Fruit fly (Drosophila melanogaster) whole organism, prepupa: Measurements from ENCODE around the gene Cog3.

Experiments
- CG10669 ChIP-seq: fragments of 200-800 bp; sonication (Bioruptor generic); optimal IDR thresholded peaks from 3 replicates; lab custom pipeline; 2018; ENCODE audit warnings: missing biosample characterization, mild to moderate bottlenecking, missing genetic modification characterization, moderate library complexity
- CG11294 ChIP-seq: fragments of 200-800 bp; sonication (Bioruptor generic); IDR thresholded peaks from 2 replicates; pipeline ENCODE4 v1.3.6; 2022; ENCODE audit warnings: missing biosample characterization, missing genetic modification characterization
- CG11902 ChIP-seq: fragments of 200-800 bp; sonication (Bioruptor generic); optimal IDR thresholded peaks from 3 replicates; lab custom pipeline; 2016; ENCODE audit warnings: missing biosample characterization, missing genetic modification characterization
- CG15336 ChIP-seq: fragments of 200-800 bp; sonication (Bioruptor generic); IDR thresholded peaks from 2 replicates; pipeline ENCODE4 v1.3.6; 2022; ENCODE audit warnings: missing biosample characterization, missing genetic modification characterization
- CG1621 ChIP-seq: fragments of 200-800 bp; sonication (Bioruptor generic); optimal IDR thresholded peaks from 3 replicates; lab custom pipeline; 2018; ENCODE audit warnings: missing biosample characterization, mild to moderate bottlenecking, missing genetic modification characterization
- CG16779 ChIP-seq: fragments of 200-800 bp; sonication (Bioruptor generic); optimal IDR thresholded peaks from 3 replicates; lab custom pipeline; 2017; ENCODE audit warnings: missing biosample characterization, mild to moderate bottlenecking, missing genetic modification characterization
- CG3032 ChIP-seq: fragments of 200-800 bp; optimal IDR thresholded peaks from 2 replicates; lab custom pipeline; 2019; ENCODE audit warnings: missing biosample characterization, mild to moderate bottlenecking, missing genetic modification characterization, moderate library complexity
- CG32006 ChIP-seq: fragments of 200-800 bp; sonication (Bioruptor generic); optimal IDR thresholded peaks from 3 replicates; lab custom pipeline; 2017; ENCODE audit warnings: missing biosample characterization, mild to moderate bottlenecking, missing genetic modification characterization
- CG3919 ChIP-seq: fragments of 200-800 bp; sonication (Bioruptor generic); optimal IDR thresholded peaks from 3 replicates; lab custom pipeline; 2016; ENCODE audit warnings: missing biosample characterization, missing genetic modification characterization
- CG6163 ChIP-seq: fragments of 200-800 bp; sonication (Bioruptor generic); IDR thresholded peaks from 3 replicates; pipeline ENCODE4 v1.3.6; 2022; ENCODE audit warnings: missing biosample characterization, missing genetic modification characterization
- CG6276 ChIP-seq: fragments of 200-800 bp; sonication (Bioruptor generic); optimal IDR thresholded peaks from 2 replicates; lab custom pipeline; 2017; ENCODE audit warnings: missing biosample characterization, mild to moderate bottlenecking, missing genetic modification characterization
- CG6792 ChIP-seq: fragments of 200-800 bp; sonication (Bioruptor generic); optimal IDR thresholded peaks from 3 replicates; lab custom pipeline; 2016; ENCODE audit warnings: missing biosample characterization, missing genetic modification characterization
- CG6808 ChIP-seq: fragments of 200-800 bp; sonication (Bioruptor generic); optimal IDR thresholded peaks from 3 replicates; lab custom pipeline; 2017; ENCODE audit warnings: missing biosample characterization, missing genetic modification characterization, mild to moderate bottlenecking, moderate library complexity, missing genetic modification reagents
- CG6854 ChIP-seq: fragments of 200-800 bp; sonication (Bioruptor generic); optimal IDR thresholded peaks from 2 replicates; lab custom pipeline; 2017; ENCODE audit warnings: missing biosample characterization, mild to moderate bottlenecking, missing genetic modification characterization
- CG7368 ChIP-seq: fragments of 200-800 bp; sonication (Bioruptor generic); optimal IDR thresholded peaks from 3 replicates; lab custom pipeline; 2016; ENCODE audit warnings: missing biosample characterization, missing genetic modification characterization
- CG8119 ChIP-seq: fragments of 200-800 bp; sonication (Bioruptor generic); IDR thresholded peaks from 3 replicates; pipeline ENCODE4 v1.3.6; 2022; ENCODE audit warnings: missing biosample characterization, missing genetic modification characterization
- CG8632 ChIP-seq: fragments of 200-800 bp; sonication (Bioruptor generic); optimal IDR thresholded peaks from 3 replicates; lab custom pipeline; 2016; ENCODE audit warnings: missing biosample characterization, missing genetic modification characterization
- CG9139 ChIP-seq: fragments of 200-800 bp; sonication (Bioruptor generic); optimal IDR thresholded peaks from 3 replicates; lab custom pipeline; 2017; ENCODE audit warnings: missing biosample characterization, mild to moderate bottlenecking, missing genetic modification characterization
- Eip78C ChIP-seq: fragments of 200-800 bp; sonication (Bioruptor generic); peaks from one replicate; lab custom pipeline; 2016; ENCODE audit warnings: missing biosample characterization, missing genetic modification characterization
- Eip93F ChIP-seq: fragments of 200-800 bp; sonication (Bioruptor generic); optimal IDR thresholded peaks from 2 replicates; lab custom pipeline; 2016; ENCODE audit warnings: missing biosample characterization, mild to moderate bottlenecking, missing genetic modification characterization
- Ets96B ChIP-seq: fragments of 200-800 bp; optimal IDR thresholded peaks from 2 replicates; lab custom pipeline; 2019; ENCODE audit warnings: missing biosample characterization, mild to moderate bottlenecking, missing genetic modification characterization, moderate library complexity
- Gug ChIP-seq: fragments of 200-800 bp; sonication (Bioruptor generic); IDR thresholded peaks from 2 replicates; pipeline ENCODE4 v1.3.6; 2022; ENCODE audit warnings: missing biosample characterization, missing genetic modification characterization
- Hr39 ChIP-seq: fragments of 200-800 bp; sonication (Bioruptor generic); optimal IDR thresholded peaks from 2 replicates; lab custom pipeline; 2016; ENCODE audit warnings: missing biosample characterization, missing genetic modification characterization
- Lpt ChIP-seq: fragments of 200-800 bp; sonication (Bioruptor generic); optimal IDR thresholded peaks from 3 replicates; lab custom pipeline; 2016; ENCODE audit warnings: missing biosample characterization, missing genetic modification characterization
- OdsH ChIP-seq: fragments of 200-800 bp; sonication (Bioruptor generic); optimal IDR thresholded peaks from 3 replicates; lab custom pipeline; 2016; ENCODE audit warnings: missing biosample characterization, missing genetic modification characterization
- Smox ChIP-seq: fragments of 200-800 bp; sonication (Bioruptor generic); optimal IDR thresholded peaks from 3 replicates; lab custom pipeline; 2016; ENCODE audit warnings: missing biosample characterization, missing genetic modification characterization
- Sox102F ChIP-seq: fragments of 200-800 bp; sonication (Bioruptor generic); optimal IDR thresholded peaks from 2 replicates; lab custom pipeline; 2016; ENCODE audit warnings: missing biosample characterization, mild to moderate bottlenecking, missing genetic modification characterization
- Sox14 ChIP-seq: fragments of 200-800 bp; sonication (Bioruptor generic); optimal IDR thresholded peaks from 3 replicates; lab custom pipeline; 2016; ENCODE audit warnings: missing biosample characterization, missing genetic modification characterization
- achi ChIP-seq: fragments of 200-800 bp; sonication (Bioruptor generic); optimal IDR thresholded peaks from 3 replicates; lab custom pipeline; 2016; ENCODE audit warnings: missing biosample characterization, missing genetic modification characterization
- acj6 ChIP-seq: fragments of 200-800 bp; sonication (Bioruptor generic); optimal IDR thresholded peaks from 3 replicates; lab custom pipeline; 2016; ENCODE audit warnings: missing biosample characterization, missing genetic modification characterization
- dac ChIP-seq: fragments of 200-800 bp; sonication (Bioruptor generic); optimal IDR thresholded peaks from 2 replicates; lab custom pipeline; 2017; ENCODE audit warnings: missing biosample characterization, mild to moderate bottlenecking, missing genetic modification characterization
- dsx ChIP-seq: fragments of 200-800 bp; optimal IDR thresholded peaks from 3 replicates; lab custom pipeline; 2019; ENCODE audit warnings: missing biosample characterization, mild to moderate bottlenecking, missing genetic modification characterization, moderate library complexity; ENCODE audit not compliant: poor library complexity, severe bottlenecking
- eg ChIP-seq: fragments of 200-800 bp; sonication (Bioruptor generic); IDR thresholded peaks from 3 replicates; pipeline ENCODE4 v1.3.6; 2022; ENCODE audit warnings: missing biosample characterization, missing genetic modification characterization
- fd59A ChIP-seq: fragments of 200-800 bp; sonication (Bioruptor generic); optimal IDR thresholded peaks from 2 replicates; lab custom pipeline; 2017; ENCODE audit warnings: missing biosample characterization, mild to moderate bottlenecking, missing genetic modification characterization, missing genetic modification reagents
- fd85E ChIP-seq: fragments of 200-800 bp; sonication (Bioruptor generic); optimal IDR thresholded peaks from 3 replicates; lab custom pipeline; 2016; ENCODE audit warnings: missing biosample characterization, missing genetic modification characterization
- pdm3 ChIP-seq: fragments of 200-800 bp; sonication (Bioruptor generic); optimal IDR thresholded peaks from 3 replicates; lab custom pipeline; 2016; ENCODE audit warnings: missing biosample characterization, missing genetic modification characterization
- salr ChIP-seq, 2 experiments: fragments of 200-800 bp; sonication (Bioruptor generic); optimal IDR thresholded peaks; 3 replicates each; lab custom pipeline; 2016 to 2018; ENCODE audit warnings: missing biosample characterization in 2 of 2, missing genetic modification characterization in 2 of 2, mild to moderate bottlenecking in 1 of 2
- spab ChIP-seq: fragments of 200-800 bp; sonication (Bioruptor generic); optimal IDR thresholded peaks from 2 replicates; lab custom pipeline; 2017; ENCODE audit warnings: missing biosample characterization, mild to moderate bottlenecking, missing genetic modification characterization, missing genetic modification reagents
- ss ChIP-seq, 2 experiments: fragments of 200-800 bp; sonication (Bioruptor generic); optimal IDR thresholded peaks; 2 replicates in 1 of 2; 3 replicates in 1 of 2; lab custom pipeline; 2017 to 2018; ENCODE audit warnings: mild to moderate bottlenecking in 2 of 2, missing biosample characterization in 2 of 2, missing genetic modification characterization in 2 of 2, moderate library complexity in 1 of 2
- svp ChIP-seq: fragments of 200-800 bp; sonication (Bioruptor generic); peaks from one replicate; lab custom pipeline; 2016; ENCODE audit warnings: missing biosample characterization, missing genetic modification characterization
- topi ChIP-seq: fragments of 200-800 bp; sonication (Bioruptor generic); optimal IDR thresholded peaks from 3 replicates; lab custom pipeline; 2016; ENCODE audit warnings: missing biosample characterization, missing genetic modification characterization

The Cog3 gene

DNA sequence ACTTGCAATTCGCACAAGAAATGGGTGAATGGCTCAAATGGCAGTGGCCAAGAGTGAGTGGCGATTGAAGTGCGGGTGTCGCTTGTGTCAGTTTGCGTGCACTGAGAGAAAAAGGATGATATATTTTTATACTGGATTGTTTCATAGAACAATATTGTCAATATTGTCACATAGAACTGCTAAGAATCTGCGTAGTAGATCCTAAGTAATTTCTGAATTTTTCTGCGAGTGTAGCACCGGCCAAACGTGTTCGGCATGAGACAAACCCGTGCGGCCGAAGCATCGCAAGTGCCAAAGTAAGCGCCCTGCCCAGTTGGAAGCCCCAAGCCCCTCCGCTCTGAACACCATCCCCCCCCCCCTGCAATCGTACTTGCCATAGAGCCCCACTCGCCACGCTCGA, 16.5 kb downstream of the Cog3 start (continued):
- peak; percentile 25 for TF ChIP-seq CG3919 (GFP tag; lab: Kevin White, UChicago)
- TF ChIP-seq CG32006 (GFP tag; lab: Kevin White, UChicago): peak; percentile 70
- peak; percentile 53 for TF ChIP-seq CG3032 (tag; lab: Kevin White, UChicago)
- peak; percentile 88 for TF ChIP-seq Gug (GFP tag; lab: Robert Waterston, UW)
- TF ChIP-seq CG6808: peak; percentile 44
- peak; percentile 63 for TF ChIP-seq dac (GFP tag; lab: Kevin White, UChicago)
- TF ChIP-seq achi (GFP tag; lab: Kevin White, UChicago): peak; percentile 49
- TF ChIP-seq acj6 (GFP tag; lab: Kevin White, UChicago): peak; percentile 81
- TF ChIP-seq CG11294 (GFP tag; lab: Robert Waterston, UW): peak; percentile 84
- peak; percentile 90 for TF ChIP-seq CG8119 (GFP tag; lab: Robert Waterston, UW)
- TF ChIP-seq fd85E (GFP tag; lab: Kevin White, UChicago): no peak
- no peak for TF ChIP-seq CG9139 (GFP tag; lab: Kevin White, UChicago)
- TF ChIP-seq CG11902 (GFP tag; lab: Kevin White, UChicago): no peak
- peak; percentile 66 for TF ChIP-seq CG7368 (GFP tag; lab: Kevin White, UChicago)
- TF ChIP-seq Smox (GFP tag; lab: Kevin White, UChicago): no peak
- peak; percentile 7 for TF ChIP-seq CG1621 (tag; lab: Kevin White, UChicago)
- TF ChIP-seq CG6163 (GFP tag; lab: Robert Waterston, UW): peak; percentile 78
- no peak for TF ChIP-seq dsx (GFP tag; lab: Kevin White, UChicago)

DNA sequence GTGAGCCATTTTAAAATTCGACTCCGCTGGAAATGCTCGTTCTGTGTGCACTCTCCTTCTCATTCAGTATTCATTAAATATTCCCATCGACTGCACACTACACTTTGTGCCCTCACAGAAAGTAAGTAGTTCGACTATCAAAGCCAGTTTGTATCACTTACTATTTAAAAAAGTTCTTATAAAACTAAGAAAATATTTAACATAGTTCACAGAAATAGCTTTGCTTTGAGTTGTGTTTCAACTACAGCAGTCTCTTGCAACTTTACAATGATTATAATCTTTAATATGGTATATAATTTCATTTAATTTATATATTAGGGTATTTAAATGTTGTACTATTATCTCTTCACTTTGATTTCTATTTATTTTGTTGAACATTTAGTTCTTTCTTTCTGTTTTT, 17.4 kb downstream of the Cog3 start:
- TF ChIP-seq CG15336 (GFP tag; lab: Robert Waterston, UW) (peak; percentile 28; the same call in 1 of the 2 replicates), CG6854 (no peak), Eip93F (GFP tag; lab: Kevin White, UChicago) (no peak), OdsH (no peak), acj6 (GFP tag; lab: Kevin White, UChicago) (no peak), ss (GFP tag; optimal IDR thresholded peaks at IDR 0.05; lab: Kevin White, UChicago) (no peak), CG6792 (GFP tag; lab: Kevin White, UChicago) (no peak), fd59A (GFP tag; lab: Kevin White, UChicago) (no peak), Eip78C (GFP tag; lab: Kevin White, UChicago) (peak; percentile 13), topi (GFP tag; lab: Kevin White, UChicago) (no peak), dsx (GFP tag; lab: Kevin White, UChicago) (no peak), Hr39 (GFP tag; lab: Kevin White, UChicago) (no peak), spab (GFP tag; lab: Kevin White, UChicago) (no peak), eg (GFP tag; lab: Robert Waterston, UW) (no peak), Lpt (GFP tag; lab: Kevin White, UChicago) (no peak), CG16779 (tag; lab: Kevin White, UChicago) (no peak), CG6276 (GFP tag; lab: Kevin White, UChicago) (no peak), dac (GFP tag; lab: Kevin White, UChicago) (no peak), Sox14 (GFP tag; lab: Kevin White, UChicago) (no peak), Smox (GFP tag; lab: Kevin White, UChicago) (no peak), pdm3 (GFP tag; lab: Kevin White, UChicago) (no peak), svp (GFP tag; lab: Kevin White, UChicago) (peak; percentile 28), CG32006 (GFP tag; lab: Kevin White, UChicago) (peak; percentile 19), CG1621 (tag; lab: Kevin White, UChicago) (no peak), Sox102F (GFP tag; lab: Kevin White, UChicago) (no peak), CG8119 (GFP tag; lab: Robert Waterston, UW) (no peak), CG10669 (no peak), CG3919 (GFP tag; lab: Kevin White, UChicago) (no peak), salr (GFP tag; optimal IDR thresholded peaks at IDR 0.05; lab: Kevin White, UChicago) (no peak), Ets96B (tag; lab: Kevin White, UChicago) (no peak), CG8632 (GFP tag; lab: Kevin White, UChicago) (no peak), CG11902 (GFP tag; lab: Kevin White, UChicago) (no peak)
